Worm (Caenorhabditis elegans) whole organism, L3 larva: ENCODE measurements around the gene dgn-2.

Experiments used
- R02D3.7 ChIP-seq: fragments of 150-350 bp; optimal IDR thresholded peaks from 2 replicates; lab custom pipeline; 2014; ENCODE audit warnings: missing biosample characterization, missing genetic modification characterization
- aly-2 ChIP-seq: fragments of 150-350 bp; optimal IDR thresholded peaks from 2 replicates; lab custom pipeline; 2014; ENCODE audit warnings: missing biosample characterization, missing genetic modification characterization
- ama-1 ChIP-seq: fragments of 150-350 bp; optimal IDR thresholded peaks from 2 replicates; lab custom pipeline; 2018
- ceh-16 ChIP-seq: sonication (generic microtip); optimal IDR thresholded peaks from 2 replicates; lab custom pipeline; 2017; ENCODE audit warnings: missing biosample characterization, missing genetic modification characterization
- ceh-28 ChIP-seq: fragments of 150-350 bp; optimal IDR thresholded peaks from 2 replicates; lab custom pipeline; 2014; ENCODE audit warnings: missing biosample characterization, missing genetic modification reagents, missing genetic modification characterization
- ceh-82 ChIP-seq: fragments of 150-350 bp; optimal IDR thresholded peaks from 2 replicates; lab custom pipeline; 2014; ENCODE audit warnings: missing biosample characterization, missing genetic modification characterization
- ceh-9 ChIP-seq: sonication (generic microtip); optimal IDR thresholded peaks from 2 replicates; lab custom pipeline; 2018; ENCODE audit warnings: missing biosample characterization, missing genetic modification characterization
- daf-12 ChIP-seq: fragments of 150-350 bp; optimal IDR thresholded peaks from 2 replicates; lab custom pipeline; 2014; ENCODE audit warnings: missing biosample characterization, missing genetic modification reagents, missing genetic modification characterization
- egl-27 ChIP-seq: sonication (generic microtip); optimal IDR thresholded peaks from 4 replicates; lab custom pipeline; 2017; ENCODE audit warnings: missing biosample characterization, missing genetic modification reagents, missing genetic modification characterization
- egl-5 ChIP-seq: fragments of 150-350 bp; optimal IDR thresholded peaks from 2 replicates; lab custom pipeline; 2017; ENCODE audit warnings: missing biosample characterization, missing genetic modification reagents, missing genetic modification characterization, inconsistent platforms
- elt-1 ChIP-seq: fragments of 150-350 bp; optimal IDR thresholded peaks from 2 replicates; lab custom pipeline; 2014; ENCODE audit warnings: missing biosample characterization, missing genetic modification characterization
- elt-2 ChIP-seq: sonication (generic microtip); optimal IDR thresholded peaks from 2 replicates; lab custom pipeline; 2016; ENCODE audit warnings: missing genetic modification reagents, mild to moderate bottlenecking, missing genetic modification characterization, missing compliant biosample characterization
- eor-1 ChIP-seq, 2 experiments: fragments of 150-350 bp; optimal IDR thresholded peaks; 2 replicates each; lab custom pipeline; 2014 to 2018; ENCODE audit warnings: missing biosample characterization in 2 of 2, missing genetic modification characterization in 2 of 2
- fos-1 ChIP-seq: fragments of 150-350 bp; optimal IDR thresholded peaks from 2 replicates; lab custom pipeline; 2014; ENCODE audit warnings: missing biosample characterization, missing genetic modification characterization
- hmg-11 ChIP-seq: sonication (generic microtip); optimal IDR thresholded peaks from 2 replicates; lab custom pipeline; 2016; ENCODE audit warnings: missing genetic modification characterization, missing compliant biosample characterization
- jun-1 ChIP-seq: fragments of 150-350 bp; optimal IDR thresholded peaks from 2 replicates; lab custom pipeline; 2014; ENCODE audit warnings: missing biosample characterization, missing genetic modification reagents, missing genetic modification characterization
- lin-15B ChIP-seq: fragments of 150-350 bp; optimal IDR thresholded peaks from 2 replicates; lab custom pipeline; 2014; ENCODE audit warnings: missing biosample characterization, missing genetic modification characterization
- lin-39 ChIP-seq: fragments of 150-350 bp; optimal IDR thresholded peaks from 2 replicates; lab custom pipeline; 2018; ENCODE audit warnings: missing biosample characterization, missing genetic modification reagents, missing genetic modification characterization
- lsy-12 ChIP-seq: sonication (generic microtip); optimal IDR thresholded peaks from 2 replicates; lab custom pipeline; 2016; ENCODE audit warnings: mild to moderate bottlenecking, missing genetic modification characterization, missing compliant biosample characterization
- mdl-1 ChIP-seq: fragments of 150-350 bp; optimal IDR thresholded peaks from 2 replicates; lab custom pipeline; 2014; ENCODE audit warnings: missing biosample characterization, missing genetic modification characterization
- mml-1 ChIP-seq: fragments of 150-350 bp; sonication (generic microtip); optimal IDR thresholded peaks from 3 replicates; lab custom pipeline; 2014; ENCODE audit warnings: missing biosample characterization, missing genetic modification characterization
- nfya-1 ChIP-seq: sonication (generic microtip); optimal IDR thresholded peaks from 2 replicates; lab custom pipeline; 2017; ENCODE audit warnings: missing genetic modification characterization, mild to moderate bottlenecking, missing compliant biosample characterization, antibody characterized with exemption, moderate library complexity; ENCODE audit not compliant: insufficient read depth
- nhr-11 ChIP-seq: fragments of 150-350 bp; optimal IDR thresholded peaks from 2 replicates; lab custom pipeline; 2014; ENCODE audit warnings: missing biosample characterization, missing genetic modification characterization
- nhr-12 ChIP-seq: fragments of 150-350 bp; optimal IDR thresholded peaks from 2 replicates; lab custom pipeline; 2014; ENCODE audit warnings: missing biosample characterization, missing genetic modification characterization
- nhr-23 ChIP-seq: fragments of 150-350 bp; optimal IDR thresholded peaks from 2 replicates; lab custom pipeline; 2014; ENCODE audit warnings: missing biosample characterization, missing genetic modification reagents, missing genetic modification characterization
- nhr-237 ChIP-seq: fragments of 150-350 bp; optimal IDR thresholded peaks from 2 replicates; lab custom pipeline; 2014; ENCODE audit warnings: missing biosample characterization, missing genetic modification characterization
- nhr-25 ChIP-seq: sonication (generic microtip); optimal IDR thresholded peaks from 2 replicates; lab custom pipeline; 2017; ENCODE audit warnings: missing biosample characterization, missing genetic modification characterization
- nhr-28 ChIP-seq: fragments of 150-350 bp; optimal IDR thresholded peaks from 2 replicates; lab custom pipeline; 2014; ENCODE audit warnings: missing biosample characterization, missing genetic modification characterization
- nhr-43 ChIP-seq: sonication (generic microtip); optimal IDR thresholded peaks from 2 replicates; lab custom pipeline; 2016; ENCODE audit warnings: mild to moderate bottlenecking, missing genetic modification characterization, missing compliant biosample characterization; ENCODE audit not compliant: poor library complexity, severe bottlenecking
- nhr-67 ChIP-seq: fragments of 150-350 bp; optimal IDR thresholded peaks from 2 replicates; lab custom pipeline; 2014; ENCODE audit warnings: missing biosample characterization, missing genetic modification characterization
- nhr-76 ChIP-seq: fragments of 150-350 bp; sonication (generic microtip); optimal IDR thresholded peaks from 5 replicates; lab custom pipeline; 2014; ENCODE audit warnings: missing biosample characterization, missing genetic modification characterization
- pha-4 ChIP-seq: fragments of 150-350 bp; optimal IDR thresholded peaks from 2 replicates; lab custom pipeline; 2014; ENCODE audit warnings: missing biosample characterization, missing genetic modification reagents, missing genetic modification characterization
- pqm-1 ChIP-seq: fragments of 150-350 bp; optimal IDR thresholded peaks from 2 replicates; lab custom pipeline; 2017; ENCODE audit warnings: missing biosample characterization, missing genetic modification characterization, inconsistent platforms
- skn-1 ChIP-seq: fragments of 150-350 bp; optimal IDR thresholded peaks from 2 replicates; lab custom pipeline; 2014; ENCODE audit warnings: missing biosample characterization, missing genetic modification characterization
- snpc-4 ChIP-seq: fragments of 150-350 bp; optimal IDR thresholded peaks from 2 replicates; lab custom pipeline; 2014; ENCODE audit warnings: missing biosample characterization, missing genetic modification characterization
- tbx-2 ChIP-seq: sonication (generic microtip); optimal IDR thresholded peaks from 2 replicates; lab custom pipeline; 2016; ENCODE audit warnings: mild to moderate bottlenecking, missing genetic modification characterization, missing compliant biosample characterization
- unc-39 ChIP-seq: sonication (generic microtip); optimal IDR thresholded peaks from 4 replicates; lab custom pipeline; 2017; ENCODE audit warnings: missing biosample characterization, missing genetic modification characterization
- zag-1 ChIP-seq: fragments of 150-350 bp; optimal IDR thresholded peaks from 2 replicates; lab custom pipeline; 2014; ENCODE audit warnings: missing biosample characterization, missing genetic modification characterization
- ztf-11 ChIP-seq: fragments of 150-350 bp; optimal IDR thresholded peaks from 2 replicates; lab custom pipeline; 2014; ENCODE audit warnings: missing biosample characterization, missing genetic modification characterization
- ztf-4 ChIP-seq: fragments of 150-350 bp; optimal IDR thresholded peaks from 2 replicates; lab custom pipeline; 2014; ENCODE audit warnings: missing biosample characterization, missing genetic modification characterization

Gene dgn-2

DNA sequence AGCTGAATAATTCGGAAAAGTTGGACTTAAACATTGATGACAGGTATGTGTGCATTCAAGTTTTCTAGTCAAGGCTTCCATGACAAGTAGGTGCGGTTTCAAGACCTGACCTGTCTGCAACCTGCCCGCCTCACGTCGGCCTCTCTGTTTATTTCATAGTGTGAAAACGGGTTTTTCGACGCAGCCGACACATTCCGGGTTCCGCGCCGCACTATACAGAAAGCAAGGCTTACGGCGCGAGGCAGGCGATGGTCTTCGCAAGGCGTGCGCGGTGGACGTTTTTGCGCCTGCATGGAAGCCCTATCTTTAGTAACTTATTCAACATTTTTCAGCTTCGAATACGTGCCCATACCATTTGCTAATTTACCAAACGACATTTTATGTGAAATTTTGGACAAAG lies 5.1 kb upstream of the dgn-2 start:
- no peak for TF ChIP-seq egl-27 (tag; lab: Kevin White, UChicago)
- no peak for TF ChIP-seq nhr-67 (tag; lab: Kevin White, UChicago)
- no peak for TF ChIP-seq elt-1
- no peak for TF ChIP-seq hmg-11 (tag; lab: Kevin White, UChicago)
- no peak for TF ChIP-seq nhr-23 (tag; lab: Kevin White, UChicago)
- no peak for TF ChIP-seq aly-2 (tag; lab: Kevin White, UChicago)
- no peak for TF ChIP-seq nfya-1 (tag; lab: Kevin White, UChicago)
- no peak for TF ChIP-seq ztf-4
- no peak for TF ChIP-seq egl-5 (tag; lab: Kevin White, UChicago)
- no peak for TF ChIP-seq ceh-28 (tag; lab: Kevin White, UChicago)
- no peak for TF ChIP-seq ceh-82 (tag; lab: Kevin White, UChicago)
- TF ChIP-seq unc-39 (tag; lab: Kevin White, UChicago): no peak
- TF ChIP-seq jun-1 (tag; lab: Kevin White, UChicago): no peak
- TF ChIP-seq nhr-28 (tag; lab: Kevin White, UChicago): no peak
- no peak for TF ChIP-seq lsy-12 (tag; lab: Kevin White, UChicago)
- no peak for TF ChIP-seq nhr-237 (tag; lab: Kevin White, UChicago)

DNA sequence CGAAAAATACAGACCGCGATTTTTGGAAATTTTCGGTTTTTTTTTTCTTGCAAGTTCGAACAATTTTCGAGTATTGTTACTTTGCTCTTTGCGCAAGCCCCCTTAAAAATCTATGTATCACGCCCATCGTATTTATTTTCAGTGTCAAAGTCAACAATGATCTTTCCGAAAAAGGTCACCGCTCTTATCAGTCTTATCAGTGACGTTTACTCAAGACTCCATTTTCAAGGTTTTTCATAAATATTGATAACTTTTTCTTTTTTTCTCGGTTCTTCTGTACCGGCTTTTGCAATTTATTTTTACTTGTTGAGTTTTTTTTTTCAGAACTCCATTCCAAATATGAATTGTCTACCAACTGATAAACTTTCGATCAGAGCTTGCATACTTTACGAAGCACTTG lies 4.4 kb upstream of the dgn-2 start, which contains the start of gene fbxa-190:
TSS of gene fbxa-190 (plus strand) at position 325 of the 400 bp plus-strand sequence.
- TF ChIP-seq mdl-1 (tag; lab: Kevin White, UChicago) (no peak), pha-4 (tag; lab: Kevin White, UChicago) (peak; percentile 41), unc-39 (tag; lab: Kevin White, UChicago) (no peak), elt-2 (tag; lab: Kevin White, UChicago) (peak; percentile 67), pqm-1 (tag; lab: Kevin White, UChicago) (peak; percentile 77)

DNA sequence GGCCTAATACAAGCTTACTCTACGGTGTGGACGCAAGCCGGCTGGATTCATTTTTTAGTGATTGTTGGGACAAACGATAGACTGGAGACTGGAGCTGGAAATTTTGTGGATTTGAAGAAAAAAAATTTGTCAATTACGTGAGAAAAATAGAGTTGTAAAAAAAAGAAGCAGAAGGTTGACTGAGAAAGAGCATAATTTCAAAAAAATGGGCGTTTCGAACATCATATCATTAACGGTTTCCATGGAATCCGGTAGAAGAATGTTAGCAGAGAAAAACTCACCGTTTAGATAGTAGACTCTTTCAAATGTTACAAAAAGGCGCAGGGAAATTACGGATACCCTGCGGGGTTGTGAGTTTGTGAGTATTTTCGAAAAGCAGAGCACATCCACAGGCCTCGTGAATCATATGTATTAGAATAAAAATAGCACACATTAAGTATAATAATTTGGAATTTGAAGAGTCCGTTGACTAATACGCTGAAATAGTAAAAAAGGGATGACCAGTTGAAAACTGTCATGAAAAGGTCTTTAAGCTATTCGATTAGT lies 3.5 kb upstream of the dgn-2 start, which contains the start of gene F56C3.7:
TSS of gene F56C3.7 (minus strand) at position 51 of the 546 bp plus-strand sequence.
- TF ChIP-seq tbx-2 (tag; lab: Kevin White, UChicago) (peak; percentile 2), R02D3.7 (no peak), elt-2 (tag; lab: Kevin White, UChicago) (peak; percentile 9), eor-1 (tag; optimal IDR thresholded peaks at IDR 0.05; lab: Kevin White, UChicago) (no peak), ceh-28 (tag; lab: Kevin White, UChicago) (peak; percentile 10)

DNA sequence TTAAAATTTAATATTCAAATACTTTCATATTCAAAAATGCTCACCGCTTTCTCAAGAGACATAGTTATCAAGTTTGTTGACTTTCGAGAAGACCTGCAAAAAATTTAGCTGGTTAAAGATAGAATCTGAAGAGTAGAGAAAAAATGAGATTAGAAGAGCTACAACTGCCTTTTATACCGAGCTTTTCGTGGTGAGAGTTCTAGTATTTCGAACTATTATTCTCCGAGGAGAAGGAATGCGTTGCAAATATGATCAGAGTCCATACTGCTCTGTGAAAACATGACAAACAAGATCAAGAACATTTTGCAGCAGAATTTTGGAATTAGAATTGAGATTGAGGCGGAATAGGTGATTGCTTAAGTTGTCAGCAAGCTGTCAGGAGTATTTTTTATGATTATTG lies 6.7 kb downstream of the dgn-2 start, which contains the start of gene F56C3.4:
TSS of gene F56C3.4 (minus strand) at position 101 of the 400 bp plus-strand sequence.
- TF ChIP-seq ztf-4: no peak

DNA sequence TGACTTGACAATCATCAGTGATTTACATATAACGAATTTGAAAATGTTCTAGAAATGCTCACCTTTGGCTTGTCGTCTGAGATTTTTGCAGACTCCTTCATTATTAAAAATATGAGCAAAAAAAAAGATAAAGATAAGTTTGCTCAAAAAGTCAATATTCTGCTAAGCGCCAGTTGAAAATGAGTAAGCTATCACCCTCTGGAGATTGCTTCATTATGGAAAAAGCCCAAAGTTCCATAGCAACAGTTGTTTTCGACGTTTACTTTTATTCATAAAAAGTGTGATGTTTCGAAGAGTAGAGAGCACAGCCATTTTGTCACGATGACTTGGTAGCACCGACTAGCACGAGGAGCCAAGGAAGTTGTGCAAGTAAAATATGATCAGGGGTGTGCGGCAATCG lies 9.0 kb downstream of the dgn-2 start, which contains the start of gene F56C3.3:
TSS of gene F56C3.3 (minus strand) at position 101 of the 400 bp plus-strand sequence.
- TF ChIP-seq skn-1: no peak
- no peak for TF ChIP-seq nhr-67 (tag; lab: Kevin White, UChicago)
- no peak for TF ChIP-seq pqm-1 (tag; lab: Kevin White, UChicago)
- no peak for TF ChIP-seq mml-1
- TF ChIP-seq lsy-12 (tag; lab: Kevin White, UChicago): no peak
- TF ChIP-seq hmg-11 (tag; lab: Kevin White, UChicago): no peak
- no peak for TF ChIP-seq ama-1 (lab: Kevin White, UChicago)
- no peak for TF ChIP-seq ceh-82 (tag; lab: Kevin White, UChicago)
- TF ChIP-seq nhr-28 (tag; lab: Kevin White, UChicago): no peak
- TF ChIP-seq nhr-76 (tag; lab: Kevin White, UChicago): no peak
- no peak for TF ChIP-seq pha-4 (tag; lab: Kevin White, UChicago)
- TF ChIP-seq nhr-12 (tag; lab: Kevin White, UChicago): no peak
- no peak for TF ChIP-seq tbx-2 (tag; lab: Kevin White, UChicago)
- TF ChIP-seq ceh-16: no peak
- no peak for TF ChIP-seq nhr-43

DNA sequence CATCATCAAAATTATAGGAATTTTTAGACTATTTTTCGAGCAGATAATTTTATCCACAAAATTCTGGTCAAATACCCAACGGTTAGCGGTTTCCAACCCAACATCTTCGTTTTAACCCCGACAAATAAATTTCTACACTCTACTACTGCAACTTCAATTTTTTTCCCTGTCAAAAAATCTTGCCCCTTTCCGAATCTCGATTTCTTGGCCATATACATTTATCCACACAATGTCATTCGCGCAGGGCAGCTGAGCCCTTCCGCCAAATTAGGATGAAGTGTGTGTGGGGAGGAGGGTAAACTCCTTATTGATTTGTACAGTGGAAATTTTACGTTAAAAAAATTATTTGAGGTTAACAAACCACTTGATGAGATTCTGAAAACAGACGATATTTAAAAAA lies 22.5 kb downstream of the dgn-2 start:
- TF ChIP-seq nhr-28 (tag; lab: Kevin White, UChicago) (peak; percentile 81), zag-1 (peak; percentile 83), ceh-9 (no peak), R02D3.7 (peak; percentile 90), elt-2 (tag; lab: Kevin White, UChicago) (peak; percentile 78), mml-1 (no peak), nhr-23 (tag; lab: Kevin White, UChicago) (peak; percentile 97), lin-15B (peak; percentile 38), unc-39 (tag; lab: Kevin White, UChicago) (peak; percentile 45), ama-1 (lab: Kevin White, UChicago) (no peak), nhr-25 (tag; lab: Kevin White, UChicago) (peak; percentile 97), lin-39 (tag; lab: Kevin White, UChicago) (peak; percentile 97), ztf-11 (tag; lab: Kevin White, UChicago) (no peak), snpc-4 (tag; lab: Kevin White, UChicago) (peak; percentile 95), daf-12 (tag; lab: Kevin White, UChicago) (peak; percentile 69), nhr-237 (tag; lab: Kevin White, UChicago) (peak; percentile 72), nhr-11 (tag; lab: Kevin White, UChicago) (peak; percentile 94), nhr-67 (tag; lab: Kevin White, UChicago) (peak; percentile 43), tbx-2 (tag; lab: Kevin White, UChicago) (peak; percentile 98), fos-1 (peak; percentile 93), aly-2 (tag; lab: Kevin White, UChicago) (peak; percentile 91), ztf-4 (peak; percentile 72), eor-1 (tag; optimal IDR thresholded peaks at IDR 0.05; lab: Kevin White, UChicago) (peak in 1 of 2 experiments; percentile 81), egl-27 (tag; lab: Kevin White, UChicago) (peak; percentile 93)
